Worm (Caenorhabditis elegans) whole organism, young adult: ENCODE data around the gene cest-9.1.

Experiments
- ccch-3 ChIP-seq: fragments of 200-800 bp; sonication (Bioruptor generic); optimal IDR thresholded peaks from 2 replicates; lab custom pipeline; 2018; ENCODE audit warnings: mild to moderate bottlenecking, missing genetic modification characterization, missing compliant biosample characterization
- snpc-3.4 ChIP-seq: sonication (generic microtip); optimal IDR thresholded peaks from 2 replicates; lab custom pipeline; 2017; ENCODE audit warnings: missing genetic modification characterization, mild to moderate bottlenecking, missing compliant biosample characterization, antibody characterized with exemption, moderate library complexity, missing genotype, missing genetic modification reagents

- TF ChIP-seq snpc-3.4 (tag; lab: Kevin White, UChicago) (no peak), ccch-3 (no peak)
These were observed 3.7 kb downstream of the cest-9.1 start, which contains the start of gene cest-7 for ce11 chrX:12229651-12230050.
